Worm (Caenorhabditis elegans) whole organism, L1 larva: Measurements from ENCODE around the gene C44B7.7.

Experiments used
- C04F5.9 ChIP-seq: sonication (generic microtip); optimal IDR thresholded peaks from 2 replicates; lab custom pipeline; 2016; ENCODE audit warnings: missing genetic modification characterization, missing compliant biosample characterization
- C16A3.4 ChIP-seq: fragments of 150-350 bp; optimal IDR thresholded peaks from 2 replicates; lab custom pipeline; 2014; ENCODE audit warnings: missing biosample characterization, missing genetic modification characterization
- Y116A8C.19 ChIP-seq: sonication (generic microtip); optimal IDR thresholded peaks from 2 replicates; lab custom pipeline; 2016; ENCODE audit warnings: missing compliant biosample characterization, missing genetic modification characterization, borderline replicate concordance
- aha-1 ChIP-seq: fragments of 150-350 bp; optimal IDR thresholded peaks from 2 replicates; lab custom pipeline; 2014; ENCODE audit warnings: missing biosample characterization, missing genetic modification characterization
- ama-1 ChIP-seq: fragments of 150-350 bp; optimal IDR thresholded peaks from 2 replicates; lab custom pipeline; 2014
- ceh-63 ChIP-seq: fragments of 200-800 bp; sonication (Bioruptor generic); optimal IDR thresholded peaks from 2 replicates; lab custom pipeline; 2018; ENCODE audit warnings: mild to moderate bottlenecking, missing genetic modification characterization, missing compliant biosample characterization
- ceh-8 ChIP-seq: fragments of 200-800 bp; sonication (Bioruptor generic); optimal IDR thresholded peaks from 2 replicates; lab custom pipeline; 2018; ENCODE audit warnings: mild to moderate bottlenecking, missing genetic modification characterization, moderate library complexity, missing compliant biosample characterization
- ceh-88 ChIP-seq: fragments of 200-800 bp; sonication (Bioruptor generic); IDR thresholded peaks from 2 replicates; pipeline ENCODE4 v1.3.6; 2022; ENCODE audit warnings: missing genetic modification characterization, missing compliant biosample characterization
- efl-3 ChIP-seq: fragments of 200-800 bp; sonication (Bioruptor generic); optimal IDR thresholded peaks from 2 replicates; lab custom pipeline; 2018; ENCODE audit warnings: mild to moderate bottlenecking, missing genetic modification characterization, missing compliant biosample characterization
- elt-2 ChIP-seq: sonication (generic microtip); optimal IDR thresholded peaks from 2 replicates; lab custom pipeline; 2016; ENCODE audit warnings: missing genetic modification characterization, mild to moderate bottlenecking, inconsistent platforms, missing compliant biosample characterization, missing genetic modification reagents
- fkh-4 ChIP-seq: sonication (generic microtip); optimal IDR thresholded peaks from 2 replicates; lab custom pipeline; 2016; ENCODE audit warnings: missing compliant biosample characterization, missing genetic modification characterization, borderline replicate concordance
- fkh-8 ChIP-seq: sonication (generic microtip); optimal IDR thresholded peaks from 2 replicates; lab custom pipeline; 2016; ENCODE audit warnings: mild to moderate bottlenecking, missing genetic modification characterization, missing compliant biosample characterization
- grh-1 ChIP-seq: fragments of 200-800 bp; sonication (Bioruptor generic); IDR thresholded peaks from 2 replicates; pipeline ENCODE4 v1.3.6; 2022; ENCODE audit warnings: missing genetic modification reagents, missing genetic modification characterization, missing compliant biosample characterization
- hlh-17 ChIP-seq: fragments of 200-800 bp; sonication (Bioruptor generic); optimal IDR thresholded peaks from 2 replicates; lab custom pipeline; 2018; ENCODE audit warnings: missing genetic modification characterization, mild to moderate bottlenecking, missing compliant biosample characterization, moderate library complexity, borderline replicate concordance
- hlh-4 ChIP-seq: sonication (generic microtip); optimal IDR thresholded peaks from 2 replicates; lab custom pipeline; 2016; ENCODE audit warnings: mild to moderate bottlenecking, missing genetic modification characterization, missing compliant biosample characterization
- hpl-2 ChIP-seq: fragments of 150-350 bp; optimal IDR thresholded peaks from 2 replicates; lab custom pipeline; 2014; ENCODE audit warnings: missing biosample characterization, missing genetic modification reagents, missing genetic modification characterization
- jun-1 ChIP-seq: fragments of 150-350 bp; optimal IDR thresholded peaks from 2 replicates; lab custom pipeline; 2014; ENCODE audit warnings: missing biosample characterization, missing genetic modification reagents, missing genetic modification characterization
- lin-13 ChIP-seq: fragments of 150-350 bp; optimal IDR thresholded peaks from 2 replicates; lab custom pipeline; 2014; ENCODE audit warnings: missing biosample characterization, missing genetic modification reagents, missing genetic modification characterization
- lin-15B ChIP-seq: fragments of 150-350 bp; sonication (generic microtip); optimal IDR thresholded peaks from 3 replicates; lab custom pipeline; 2014; ENCODE audit warnings: missing biosample characterization, missing genetic modification characterization
- lin-39 ChIP-seq: fragments of 150-350 bp; optimal IDR thresholded peaks from 2 replicates; lab custom pipeline; 2014; ENCODE audit warnings: missing biosample characterization, missing genetic modification reagents, missing genetic modification characterization
- lir-3 ChIP-seq: sonication (generic microtip); optimal IDR thresholded peaks from 2 replicates; lab custom pipeline; 2016; ENCODE audit warnings: mild to moderate bottlenecking, missing genetic modification characterization, moderate library complexity, missing compliant biosample characterization; ENCODE audit not compliant: poor library complexity
- lsy-2 ChIP-seq, 2 experiments: fragments of 150-350 bp; optimal IDR thresholded peaks; 2 replicates each; lab custom pipeline; 2014; ENCODE audit warnings: missing biosample characterization in 2 of 2, missing genetic modification characterization in 2 of 2
- mab-9 ChIP-seq: fragments of 200-800 bp; sonication (Bioruptor generic); IDR thresholded peaks from 2 replicates; pipeline ENCODE4 v1.3.6; 2022; ENCODE audit warnings: missing genetic modification reagents, missing genetic modification characterization, missing compliant biosample characterization
- mdl-1 ChIP-seq, 2 experiments: fragments of 150-350 bp; optimal IDR thresholded peaks; 2 replicates each; lab custom pipeline; 2014 to 2017; ENCODE audit warnings: missing biosample characterization in 2 of 2, missing genetic modification characterization in 2 of 2, inconsistent platforms in 1 of 2
- mef-2 ChIP-seq: fragments of 150-350 bp; optimal IDR thresholded peaks from 2 replicates; lab custom pipeline; 2014; ENCODE audit warnings: missing biosample characterization, missing genetic modification characterization
- mep-1 ChIP-seq: fragments of 150-350 bp; optimal IDR thresholded peaks from 2 replicates; lab custom pipeline; 2014; ENCODE audit warnings: missing biosample characterization, missing genetic modification characterization
- nhr-11 ChIP-seq: fragments of 150-350 bp; optimal IDR thresholded peaks from 2 replicates; lab custom pipeline; 2014; ENCODE audit warnings: missing biosample characterization, missing genetic modification characterization
- nhr-12 ChIP-seq: sonication (generic microtip); optimal IDR thresholded peaks from 2 replicates; lab custom pipeline; 2017; ENCODE audit warnings: missing biosample characterization, missing genetic modification characterization
- nhr-19 ChIP-seq: fragments of 200-800 bp; sonication (Bioruptor generic); conservative IDR thresholded peaks from 2 replicates; pipeline ENCODE4 v1.3.6; 2022; ENCODE audit warnings: missing genetic modification characterization, missing compliant biosample characterization
- nhr-20 ChIP-seq: sonication (generic microtip); optimal IDR thresholded peaks from 2 replicates; lab custom pipeline; 2016; ENCODE audit warnings: mild to moderate bottlenecking, missing genetic modification characterization, missing compliant biosample characterization
- nhr-76 ChIP-seq: sonication (generic microtip); optimal IDR thresholded peaks from 2 replicates; lab custom pipeline; 2017; ENCODE audit warnings: missing biosample characterization, missing genetic modification characterization
- nhr-77 ChIP-seq: fragments of 150-350 bp; optimal IDR thresholded peaks from 2 replicates; lab custom pipeline; 2014; ENCODE audit warnings: missing biosample characterization, missing genetic modification characterization
- nhr-84 ChIP-seq: sonication (generic microtip); optimal IDR thresholded peaks from 2 replicates; lab custom pipeline; 2017; ENCODE audit warnings: missing biosample characterization, missing genetic modification characterization
- nhr-90 ChIP-seq: sonication (generic microtip); optimal IDR thresholded peaks from 2 replicates; lab custom pipeline; 2016; ENCODE audit warnings: mild to moderate bottlenecking, missing genetic modification characterization, missing compliant biosample characterization; ENCODE audit not compliant: poor library complexity
- pax-3 ChIP-seq: fragments of 200-800 bp; sonication (Bioruptor generic); optimal IDR thresholded peaks from 2 replicates; lab custom pipeline; 2018; ENCODE audit warnings: mild to moderate bottlenecking, missing genetic modification characterization, moderate library complexity, missing compliant biosample characterization
- rnt-1 ChIP-seq: sonication (generic microtip); optimal IDR thresholded peaks from 2 replicates; lab custom pipeline; 2016; ENCODE audit warnings: mild to moderate bottlenecking, missing genetic modification characterization, moderate library complexity, missing compliant biosample characterization
- skn-1 ChIP-seq: fragments of 150-350 bp; optimal IDR thresholded peaks from 2 replicates; lab custom pipeline; 2014; ENCODE audit warnings: missing biosample characterization, missing genetic modification characterization
- snpc-4 ChIP-seq: fragments of 150-350 bp; optimal IDR thresholded peaks from 2 replicates; lab custom pipeline; 2014; ENCODE audit warnings: missing biosample characterization, missing genetic modification characterization
- sox-4 ChIP-seq: sonication (generic microtip); optimal IDR thresholded peaks from 2 replicates; lab custom pipeline; 2016; ENCODE audit warnings: missing genetic modification characterization, missing compliant biosample characterization
- sptf-1 ChIP-seq: fragments of 150-350 bp; optimal IDR thresholded peaks from 2 replicates; lab custom pipeline; 2014; ENCODE audit warnings: missing biosample characterization, missing genetic modification characterization
- unc-98 ChIP-seq: fragments of 200-800 bp; sonication (Bioruptor generic); IDR thresholded peaks from 2 replicates; pipeline ENCODE4 v1.3.6; 2022; ENCODE audit warnings: missing genetic modification characterization, missing compliant biosample characterization
- xbp-1 ChIP-seq: sonication (generic microtip); optimal IDR thresholded peaks from 2 replicates; lab custom pipeline; 2016; ENCODE audit warnings: missing genetic modification characterization, missing compliant biosample characterization
- zip-4 ChIP-seq: fragments of 200-800 bp; sonication (Bioruptor generic); optimal IDR thresholded peaks from 2 replicates; lab custom pipeline; 2018; ENCODE audit warnings: mild to moderate bottlenecking, missing genetic modification characterization, moderate library complexity, missing compliant biosample characterization
- ztf-11 ChIP-seq, 2 experiments: sonication (generic microtip); optimal IDR thresholded peaks; 2 replicates each; lab custom pipeline; 2016 to 2017; ENCODE audit warnings: missing genetic modification characterization in 2 of 2, missing biosample characterization in 1 of 2, missing compliant biosample characterization in 1 of 2
- ztf-4 ChIP-seq: fragments of 150-350 bp; optimal IDR thresholded peaks from 2 replicates; lab custom pipeline; 2014; ENCODE audit warnings: missing biosample characterization, missing genetic modification characterization

Gene C44B7.7

ce11 chrII:6872493-6872892 is 7.5 kb downstream of the C44B7.7 start, which contains the start of gene C44B7.5:
Gene C44B7.5 (minus strand): TSS chrII:6872593.
- TF ChIP-seq xbp-1 (no peak), ztf-11 (tag; optimal IDR thresholded peaks at IDR 0.05; lab: Kevin White, UChicago) (no peak), ztf-4 (tag; lab: Kevin White, UChicago) (no peak), nhr-84 (no peak), nhr-19 (no peak), pax-3 (no peak), skn-1 (tag; lab: Kevin White, UChicago) (no peak), lin-15B (tag; lab: Kevin White, UChicago) (no peak), sptf-1 (tag; lab: Kevin White, UChicago) (no peak), nhr-20 (tag; lab: Kevin White, UChicago) (no peak), hlh-4 (no peak), lin-39 (no peak), jun-1 (tag; lab: Kevin White, UChicago) (no peak), rnt-1 (no peak)

- peak; percentile 24 for TF ChIP-seq rnt-1
- TF ChIP-seq fkh-4 (tag; lab: Kevin White, UChicago): no peak
Observed at ce11 chrII:6870803-6871202, 9.2 kb downstream of the C44B7.7 start, which contains the start of gene clhm-1. Gene clhm-1 (minus strand): TSS chrII:6871009.

ce11 chrII:6863652-6864051 is 16.3 kb downstream of the C44B7.7 start, which contains the start of gene aff-1:
Gene aff-1 (minus strand): TSS chrII:6863752.
- TF ChIP-seq hlh-17 (GFP tag; lab: Kevin White, UChicago): no peak
- TF ChIP-seq nhr-19: no peak
- no peak for TF ChIP-seq hpl-2 (GFP tag; lab: Kevin White, UChicago)
- TF ChIP-seq hlh-4: no peak
- TF ChIP-seq C04F5.9 (tag; lab: Kevin White, UChicago): no peak
- no peak for TF ChIP-seq Y116A8C.19 (tag; lab: Kevin White, UChicago)
- TF ChIP-seq sox-4 (tag; lab: Kevin White, UChicago): no peak
- no peak for TF ChIP-seq mab-9
- no peak for TF ChIP-seq mef-2 (tag; lab: Kevin White, UChicago)
- TF ChIP-seq pax-3: no peak
- TF ChIP-seq ztf-4 (tag; lab: Kevin White, UChicago): no peak
- TF ChIP-seq, all 84 proteins: peak for 0

ce11 chrII:6860043-6860442 is 19.9 kb downstream of the C44B7.7 start:
- TF ChIP-seq mep-1 (tag; lab: Kevin White, UChicago) (no peak), pax-3 (no peak), Y116A8C.19 (tag; lab: Kevin White, UChicago) (no peak), lin-13 (GFP tag; lab: Kevin White, UChicago) (no peak)

ce11 chrII:6858835-6859234 is 21.1 kb downstream of the C44B7.7 start:
- TF ChIP-seq lin-39 (no peak), nhr-11 (no peak), efl-3 (GFP tag; lab: Kevin White, UChicago) (no peak), lsy-2 (tag; optimal IDR thresholded peaks at IDR 0.05; lab: Kevin White, UChicago) (peak; percentile 12 to 61), elt-2 (no peak), snpc-4 (tag; lab: Kevin White, UChicago) (peak; percentile 20), ceh-63 (GFP tag; lab: Kevin White, UChicago) (no peak), ceh-8 (GFP tag; lab: Kevin White, UChicago) (no peak), nhr-77 (peak; percentile 55), ztf-4 (tag; lab: Kevin White, UChicago) (peak; percentile 13), grh-1 (GFP tag; lab: Robert Waterston, UW) (no peak), nhr-90 (no peak), nhr-76 (no peak), ceh-88 (GFP tag; lab: Robert Waterston, UW) (no peak), mab-9 (no peak), sptf-1 (tag; lab: Kevin White, UChicago) (no peak), C16A3.4 (tag; lab: Kevin White, UChicago) (peak; percentile 22), nhr-12 (tag; lab: Kevin White, UChicago) (no peak), aha-1 (no peak), mdl-1 (tag; optimal IDR thresholded peaks at IDR 0.05; lab: Kevin White, UChicago) (peak in 1 of 2 experiments; percentile 73), lir-3 (no peak), fkh-8 (peak; percentile 53), unc-98 (GFP tag; lab: Robert Waterston, UW) (no peak), ama-1 (no peak), hpl-2 (GFP tag; lab: Kevin White, UChicago) (no peak), mef-2 (tag; lab: Kevin White, UChicago) (no peak), zip-4 (GFP tag; lab: Kevin White, UChicago) (no peak), xbp-1 (peak; percentile 5)
